Fruit fly (Drosophila melanogaster) whole organism, wandering third instar larva: ENCODE results near the gene CG32985.

Experiments
- Hnf4 ChIP-seq: fragments of 200-800 bp; sonication (Bioruptor generic); optimal IDR thresholded peaks from 2 replicates; lab custom pipeline; 2016; ENCODE audit warnings: missing biosample characterization, mild to moderate bottlenecking, missing genetic modification characterization
- Hr78 ChIP-seq: fragments of >200 bp; optimal IDR thresholded peaks from 2 replicates; lab custom pipeline; 2017; ENCODE audit warnings: missing biosample characterization, missing genetic modification characterization
- Mio ChIP-seq: sonication (Bioruptor generic); optimal IDR thresholded peaks from 2 replicates; lab custom pipeline; 2016; ENCODE audit warnings: missing biosample characterization, missing genetic modification characterization
- N ChIP-seq: fragments of >200 bp; optimal IDR thresholded peaks from 2 replicates; lab custom pipeline; 2018; ENCODE audit warnings: missing biosample characterization, missing external identifiers, missing genetic modification characterization
- OdsH ChIP-seq: fragments of 200-800 bp; sonication (Bioruptor generic); optimal IDR thresholded peaks from 2 replicates; lab custom pipeline; 2016; ENCODE audit warnings: missing biosample characterization, mild to moderate bottlenecking, missing genetic modification characterization
- Rel ChIP-seq, 2 experiments: fragments of 200-800 bp; sonication (Bioruptor generic) in 1 of 2; optimal IDR thresholded peaks; 2 replicates in 1 of 2; 3 replicates in 1 of 2; lab custom pipeline; 2016 to 2019; ENCODE audit warnings: mild to moderate bottlenecking in 2 of 2, missing biosample characterization in 2 of 2, missing genetic modification characterization in 2 of 2, moderate library complexity in 1 of 2
- ey ChIP-seq: fragments of 200-800 bp; sonication (Bioruptor generic); optimal IDR thresholded peaks from 2 replicates; lab custom pipeline; 2016; ENCODE audit warnings: missing biosample characterization, missing genetic modification characterization
- pan ChIP-seq: fragments of >200 bp; optimal IDR thresholded peaks from 2 replicates; lab custom pipeline; 2017
- tai ChIP-seq: sonication (Bioruptor generic); optimal IDR thresholded peaks from 2 replicates; lab custom pipeline; 2016; ENCODE audit warnings: missing biosample characterization, missing genetic modification characterization

dm6 chr2L:8974506-8974905 lies 12.2 kb downstream of the CG32985 start:
- TF ChIP-seq tai (GFP tag; lab: Kevin White, UChicago): no peak
- TF ChIP-seq Hr78 (GFP tag; lab: Kevin White, UChicago): no peak
- no peak for TF ChIP-seq OdsH (GFP tag; lab: Kevin White, UChicago)
- no peak for TF ChIP-seq Rel (GFP tag; optimal IDR thresholded peaks at IDR 0.05; lab: Kevin White, UChicago)
- no peak for TF ChIP-seq Rel (tag; optimal IDR thresholded peaks at IDR 0.05; lab: Kevin White, UChicago)
- no peak for TF ChIP-seq ey (GFP tag; lab: Kevin White, UChicago)
- no peak for TF ChIP-seq Mio (GFP tag; lab: Kevin White, UChicago)
- TF ChIP-seq pan (lab: Kevin White, UChicago): no peak
- TF ChIP-seq Hnf4: no peak
- peak; percentile 21 for TF ChIP-seq N (GFP tag; lab: Kevin White, UChicago)
